Worm (Caenorhabditis elegans) whole organism, L4 larva: ENCODE results near the gene C49F8.14.

Source experiments
- D1046.2 ChIP-seq: fragments of 200-800 bp; sonication (Bioruptor generic); IDR thresholded peaks from 2 replicates; pipeline ENCODE4 v1.3.6; 2022; ENCODE audit warnings: missing genetic modification characterization, missing compliant biosample characterization
- F10B5.3 ChIP-seq: sonication (generic microtip); optimal IDR thresholded peaks from 2 replicates; lab custom pipeline; 2016; ENCODE audit warnings: mild to moderate bottlenecking, missing genetic modification characterization, missing compliant biosample characterization
- F44E2.7 ChIP-seq: fragments of 200-800 bp; sonication (Bioruptor generic); IDR thresholded peaks from 2 replicates; pipeline ENCODE4 v2.1.2; 2022; ENCODE audit warnings: missing genetic modification characterization, missing compliant biosample characterization
- Y75B8A.6 ChIP-seq: fragments of 200-800 bp; sonication (Bioruptor generic); IDR thresholded peaks from 2 replicates; pipeline ENCODE4 v1.3.6; 2022; ENCODE audit warnings: missing genetic modification reagents, missing genetic modification characterization, missing compliant biosample characterization
- ZK546.5 ChIP-seq, 2 experiments: sonication (generic microtip); optimal IDR thresholded peaks; 2 replicates each; lab custom pipeline; 2017; ENCODE audit warnings: missing biosample characterization in 2 of 2, missing genetic modification characterization in 2 of 2
- aha-1 ChIP-seq: fragments of 150-350 bp; peaks from one replicate; lab custom pipeline; 2014; ENCODE audit warnings: missing biosample characterization, missing genetic modification characterization
- aly-2 ChIP-seq: sonication (generic microtip); optimal IDR thresholded peaks from 2 replicates; lab custom pipeline; 2018; ENCODE audit warnings: missing biosample characterization, missing genetic modification characterization
- ama-1 ChIP-seq: fragments of 150-350 bp; optimal IDR thresholded peaks from 2 replicates; lab custom pipeline; 2014; ENCODE audit warnings: inconsistent platforms, mixed read lengths
- arid-1 ChIP-seq: fragments of 200-800 bp; sonication (Bioruptor generic); conservative IDR thresholded peaks from 2 replicates; pipeline ENCODE4 v1.3.6; 2022; ENCODE audit warnings: missing genetic modification reagents, missing genetic modification characterization, missing compliant biosample characterization
- attf-4 ChIP-seq: sonication (generic microtip); optimal IDR thresholded peaks from 3 replicates; lab custom pipeline; 2017; ENCODE audit warnings: missing biosample characterization, missing genetic modification characterization
- ceh-82 ChIP-seq: sonication (generic microtip); optimal IDR thresholded peaks from 2 replicates; lab custom pipeline; 2017; ENCODE audit warnings: missing biosample characterization, missing genetic modification characterization
- daf-12 ChIP-seq: fragments of 150-350 bp; optimal IDR thresholded peaks from 2 replicates; lab custom pipeline; 2014; ENCODE audit warnings: missing biosample characterization, missing genetic modification reagents, missing genetic modification characterization
- daf-16 ChIP-seq, 3 experiments: sonication (generic microtip); optimal IDR thresholded peaks; 2 replicates each; lab custom pipeline; 2016 to 2017; ENCODE audit warnings: missing genetic modification characterization in 3 of 3, missing genetic modification reagents in 3 of 3, mild to moderate bottlenecking in 2 of 3, missing compliant biosample characterization in 2 of 3, missing biosample characterization in 1 of 3, moderate library complexity in 1 of 3
- dmd-6 ChIP-seq: fragments of 200-800 bp; sonication (Bioruptor generic); IDR thresholded peaks from 2 replicates; pipeline ENCODE4 v1.3.6; 2022; ENCODE audit warnings: missing genetic modification reagents, missing genetic modification characterization, missing compliant biosample characterization
- dmd-8 ChIP-seq: fragments of 200-800 bp; sonication (Bioruptor generic); IDR thresholded peaks from 2 replicates; pipeline ENCODE4 v1.3.6; 2022; ENCODE audit warnings: missing genetic modification characterization, missing compliant biosample characterization
- dmd-9 ChIP-seq: fragments of 200-800 bp; sonication (Bioruptor generic); IDR thresholded peaks from 2 replicates; pipeline ENCODE4 v1.3.6; 2022; ENCODE audit warnings: missing genetic modification reagents, missing genetic modification characterization, missing compliant biosample characterization
- fkh-10 ChIP-seq: fragments of 150-350 bp; optimal IDR thresholded peaks from 2 replicates; lab custom pipeline; 2014; ENCODE audit warnings: missing biosample characterization, missing genetic modification reagents, missing genetic modification characterization
- hif-1 ChIP-seq, 2 experiments: sonication (generic microtip); optimal IDR thresholded peaks; 2 replicates each; lab custom pipeline; 2016 to 2017; ENCODE audit warnings: missing compliant biosample characterization in 2 of 2, missing genetic modification characterization in 2 of 2, missing genetic modification reagents in 2 of 2, missing genotype in 2 of 2, mild to moderate bottlenecking in 1 of 2
- hlh-11 ChIP-seq: fragments of 200-800 bp; sonication (Bioruptor generic); optimal IDR thresholded peaks from 2 replicates; lab custom pipeline; 2018; ENCODE audit warnings: mild to moderate bottlenecking, missing genetic modification characterization, missing compliant biosample characterization
- hlh-30 ChIP-seq: sonication (generic microtip); optimal IDR thresholded peaks from 2 replicates; lab custom pipeline; 2017; ENCODE audit warnings: antibody characterized with exemption, mild to moderate bottlenecking, missing genetic modification characterization, missing compliant biosample characterization; ENCODE audit not compliant: insufficient read depth
- hmg-1.1 ChIP-seq: fragments of 200-800 bp; sonication (Bioruptor generic); IDR thresholded peaks from 2 replicates; pipeline ENCODE4 v1.3.6; 2022; ENCODE audit warnings: missing genetic modification reagents, missing genetic modification characterization, missing compliant biosample characterization
- jun-1 ChIP-seq: fragments of 150-350 bp; optimal IDR thresholded peaks from 2 replicates; lab custom pipeline; 2014; ENCODE audit warnings: missing biosample characterization, missing genetic modification reagents, missing genetic modification characterization
- lim-7 ChIP-seq: fragments of 200-800 bp; sonication (Bioruptor generic); IDR thresholded peaks from 2 replicates; pipeline ENCODE4 v1.3.6; 2022; ENCODE audit warnings: missing genetic modification characterization, missing compliant biosample characterization
- lin-15B ChIP-seq: fragments of 150-350 bp; sonication (generic microtip); optimal IDR thresholded peaks from 3 replicates; lab custom pipeline; 2014; ENCODE audit warnings: missing biosample characterization, missing genetic modification characterization
- lin-38 ChIP-seq: fragments of 200-800 bp; sonication (Bioruptor generic); IDR thresholded peaks from 2 replicates; pipeline ENCODE4 v1.3.6; 2022; ENCODE audit warnings: missing genetic modification reagents, missing genetic modification characterization, missing compliant biosample characterization
- lsy-2 ChIP-seq, 2 experiments: fragments of 150-350 bp in 1 of 2; sonication (generic microtip) in 1 of 2; optimal IDR thresholded peaks; 2 replicates each; lab custom pipeline; 2014 to 2017; ENCODE audit warnings: missing biosample characterization in 2 of 2, missing genetic modification characterization in 2 of 2
- mdl-1 ChIP-seq, 2 experiments: fragments of 150-350 bp in 1 of 2; sonication (generic microtip) in 1 of 2; optimal IDR thresholded peaks; 2 replicates each; lab custom pipeline; 2014 to 2017; ENCODE audit warnings: missing biosample characterization in 2 of 2, missing genetic modification characterization in 2 of 2
- mep-1 ChIP-seq: fragments of 150-350 bp; sonication (generic microtip); optimal IDR thresholded peaks from 3 replicates; lab custom pipeline; 2014; ENCODE audit warnings: missing biosample characterization, missing genetic modification characterization
- mxl-2 ChIP-seq: fragments of 200-800 bp; sonication (Bioruptor generic); conservative IDR thresholded peaks from 2 replicates; pipeline ENCODE4 v1.3.6; 2022; ENCODE audit warnings: missing genetic modification reagents, missing genetic modification characterization, missing compliant biosample characterization
- mxl-3 ChIP-seq: fragments of 200-800 bp; sonication (Bioruptor generic); optimal IDR thresholded peaks from 2 replicates; lab custom pipeline; 2018; ENCODE audit warnings: mild to moderate bottlenecking, missing genetic modification characterization, missing compliant biosample characterization
- nhr-10 ChIP-seq: fragments of 150-350 bp; optimal IDR thresholded peaks from 2 replicates; lab custom pipeline; 2014; ENCODE audit warnings: missing biosample characterization, missing genetic modification characterization
- nhr-25 ChIP-seq: sonication (generic microtip); optimal IDR thresholded peaks from 2 replicates; lab custom pipeline; 2017; ENCODE audit warnings: missing genetic modification characterization, mild to moderate bottlenecking, missing compliant biosample characterization, antibody characterized with exemption, moderate library complexity, borderline replicate concordance; ENCODE audit not compliant: insufficient read depth
- nhr-41 ChIP-seq: fragments of 200-800 bp; sonication (Bioruptor generic); IDR thresholded peaks from 2 replicates; pipeline ENCODE4 v1.3.6; 2022; ENCODE audit warnings: missing genetic modification reagents, missing genetic modification characterization, missing compliant biosample characterization
- nhr-42 ChIP-seq: fragments of 200-800 bp; sonication (Bioruptor generic); IDR thresholded peaks from 2 replicates; pipeline ENCODE4 v1.3.6; 2022; ENCODE audit warnings: missing genetic modification characterization, missing compliant biosample characterization
- php-3 ChIP-seq: fragments of 200-800 bp; sonication (Bioruptor generic); IDR thresholded peaks from 2 replicates; pipeline ENCODE4 v1.3.6; 2022; ENCODE audit warnings: missing genetic modification reagents, missing genetic modification characterization, missing compliant biosample characterization
- pqm-1 ChIP-seq: sonication (generic microtip); optimal IDR thresholded peaks from 2 replicates; lab custom pipeline; 2017; ENCODE audit warnings: missing biosample characterization, missing genetic modification characterization
- sdz-12 ChIP-seq: fragments of 200-800 bp; sonication (Bioruptor generic); optimal IDR thresholded peaks from 2 replicates; lab custom pipeline; 2018; ENCODE audit warnings: mild to moderate bottlenecking, missing genetic modification characterization, missing compliant biosample characterization
- snpc-4 ChIP-seq: fragments of 150-350 bp; optimal IDR thresholded peaks from 2 replicates; lab custom pipeline; 2014; ENCODE audit warnings: missing biosample characterization, missing genetic modification characterization
- spr-1 ChIP-seq: sonication (generic microtip); optimal IDR thresholded peaks from 2 replicates; lab custom pipeline; 2016; ENCODE audit warnings: mild to moderate bottlenecking, missing genetic modification characterization, missing compliant biosample characterization
- unc-62 ChIP-seq, 3 experiments: fragments of 150-350 bp in 1 of 3; sonication (generic microtip); optimal IDR thresholded peaks in 2 of 3; peaks in 1 of 3; 1 replicate in 1 of 3; 2 replicates in 2 of 3; lab custom pipeline; 2014 to 2017; ENCODE audit warnings: missing biosample characterization in 3 of 3, missing genetic modification characterization in 3 of 3, missing genetic modification reagents in 3 of 3, missing genotype in 1 of 3
- ztf-11 ChIP-seq: fragments of 150-350 bp; optimal IDR thresholded peaks from 2 replicates; lab custom pipeline; 2014; ENCODE audit warnings: missing biosample characterization, missing genetic modification characterization

Gene C49F8.14

ce11 chrX:13387497-13387953 lies 10.8 kb upstream of the C49F8.14 start, which contains the start of gene C49F8.3:
C49F8.3 (minus strand) TSS chrX:13387547.
- TF ChIP-seq nhr-10 (tag; lab: Kevin White, UChicago) = no peak
- no peak for TF ChIP-seq pqm-1 (tag; lab: Kevin White, UChicago)
- no peak for TF ChIP-seq D1046.2 (GFP tag; lab: Robert Waterston, UW)
- TF ChIP-seq fkh-10 (GFP tag; lab: Kevin White, UChicago) = no peak
- TF ChIP-seq hmg-1.1 (GFP tag; lab: Robert Waterston, UW) = no peak
- no peak for TF ChIP-seq nhr-41 (GFP tag; lab: Robert Waterston, UW)
- no peak for TF ChIP-seq hlh-30 (tag; lab: Kevin White, UChicago)
- no peak for TF ChIP-seq F10B5.3 (tag; lab: Kevin White, UChicago)
- TF ChIP-seq nhr-42 (GFP tag; lab: Robert Waterston, UW) = no peak
- TF ChIP-seq nhr-25 (tag; lab: Kevin White, UChicago) = peak; percentile 1
- no peak for TF ChIP-seq aha-1 (tag; lab: Kevin White, UChicago)
- peak in 1 of 2 experiments; percentile 11 for TF ChIP-seq unc-62 (GFP tag; optimal IDR thresholded peaks at IDR 0.05 in 1 of 2; lab: Kevin White, UChicago)
- no peak for TF ChIP-seq unc-62 (tag; optimal IDR thresholded peaks at IDR 0.05; lab: Kevin White, UChicago)

DNA sequence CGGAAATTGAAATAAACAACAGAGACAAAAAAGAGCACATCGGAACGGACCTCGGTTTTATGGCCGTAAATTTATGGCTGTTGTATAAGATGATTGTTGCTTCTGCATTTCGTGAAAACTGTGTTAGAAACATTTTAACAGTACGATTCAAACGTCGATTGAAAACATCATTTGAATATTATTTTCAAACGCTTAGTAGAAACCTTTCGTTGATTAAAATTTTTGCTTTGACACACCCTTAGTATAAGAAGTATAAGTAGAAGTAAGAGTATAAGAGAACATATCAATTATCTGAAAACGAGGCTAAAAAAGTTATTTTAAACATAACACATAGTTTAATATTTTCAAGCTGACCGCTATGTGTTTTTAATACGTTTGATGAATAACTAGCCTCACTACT lies 8.0 kb upstream of the C49F8.14 start:
- TF ChIP-seq dmd-6 (GFP tag; lab: Robert Waterston, UW) (no peak), snpc-4 (no peak), jun-1 (tag; lab: Kevin White, UChicago) (no peak), unc-62 (GFP tag; optimal IDR thresholded peaks at IDR 0.05 in 1 of 2; lab: Kevin White, UChicago) (peak in 1 of 2 experiments; percentile 94), unc-62 (tag; optimal IDR thresholded peaks at IDR 0.05; lab: Kevin White, UChicago) (no peak), F44E2.7 (no peak)
- TF ChIP-seq, all 104 proteins: peak for 1

DNA sequence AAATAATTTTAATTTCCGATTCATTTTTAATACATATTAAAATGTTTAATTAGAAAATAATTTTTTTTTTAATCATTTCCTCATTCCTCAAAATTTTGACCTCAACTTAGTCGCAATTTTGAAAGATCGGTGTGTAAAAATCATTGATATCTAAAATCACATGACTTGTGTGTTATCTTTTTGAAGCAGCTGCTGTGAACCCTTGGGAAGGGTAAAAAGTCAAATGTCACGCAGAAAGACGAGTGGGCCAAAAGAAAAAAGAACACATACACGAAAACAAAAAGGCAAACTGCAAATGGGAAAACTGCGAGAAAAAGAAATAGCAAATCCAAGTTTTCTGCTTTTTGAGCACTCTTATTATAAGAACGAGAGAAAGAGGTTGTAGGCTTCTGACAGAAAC lies 6.5 kb upstream of the C49F8.14 start:
- TF ChIP-seq ama-1 (lab: Kevin White, UChicago) = no peak
- no peak for TF ChIP-seq sdz-12 (GFP tag; lab: Kevin White, UChicago)
- no peak for TF ChIP-seq spr-1 (tag; lab: Kevin White, UChicago)
- no peak for TF ChIP-seq ztf-11 (tag; lab: Kevin White, UChicago)
- peak in 1 of 2 experiments; percentile 12 for TF ChIP-seq daf-16 (GFP tag; optimal IDR thresholded peaks at IDR 0.05; lab: Kevin White, UChicago)
- no peak for TF ChIP-seq daf-16 (tag; optimal IDR thresholded peaks at IDR 0.05; lab: Kevin White, UChicago)
- TF ChIP-seq lsy-2 (tag; optimal IDR thresholded peaks at IDR 0.05; lab: Kevin White, UChicago) = peak in 1 of 2 experiments; percentile 38
- TF ChIP-seq nhr-10 (tag; lab: Kevin White, UChicago) = no peak
- TF ChIP-seq mep-1 = no peak
- TF ChIP-seq mxl-3 = no peak
- no peak for TF ChIP-seq dmd-9
- TF ChIP-seq hlh-30 (tag; lab: Kevin White, UChicago) = peak; percentile 81
- no peak for TF ChIP-seq lin-15B (tag; lab: Kevin White, UChicago)
- no peak for TF ChIP-seq hlh-11 (tag; lab: Kevin White, UChicago)
- no peak for TF ChIP-seq ceh-82 (tag; lab: Kevin White, UChicago)
- TF ChIP-seq hif-1 (tag; optimal IDR thresholded peaks at IDR 0.05; lab: Kevin White, UChicago) = peak in 1 of 2 experiments; percentile 42
- TF ChIP-seq lin-38 = no peak
- TF ChIP-seq unc-62 (GFP tag; optimal IDR thresholded peaks at IDR 0.05 in 1 of 2; lab: Kevin White, UChicago) = peak in 1 of 2 experiments; percentile 22
- no peak for TF ChIP-seq unc-62 (tag; optimal IDR thresholded peaks at IDR 0.05; lab: Kevin White, UChicago)
- TF ChIP-seq daf-12 (tag; lab: Kevin White, UChicago) = no peak
- TF ChIP-seq, all 104 proteins: peak for 5

ce11 chrX:13380988-13381742 lies 4.4 kb upstream of the C49F8.14 start:
- TF ChIP-seq lim-7 (GFP tag; lab: Robert Waterston, UW) (no peak), Y75B8A.6 (GFP tag; lab: Robert Waterston, UW) (no peak), dmd-6 (GFP tag; lab: Robert Waterston, UW) (no peak), nhr-10 (tag; lab: Kevin White, UChicago) (no peak), php-3 (no peak), sdz-12 (GFP tag; lab: Kevin White, UChicago) (no peak), unc-62 (GFP tag; optimal IDR thresholded peaks at IDR 0.05 in 1 of 2; lab: Kevin White, UChicago) (peak in 1 of 2 experiments; percentile 29), unc-62 (tag; optimal IDR thresholded peaks at IDR 0.05; lab: Kevin White, UChicago) (no peak), dmd-8 (GFP tag; lab: Robert Waterston, UW) (no peak), arid-1 (GFP tag; lab: Robert Waterston, UW) (no peak), mdl-1 (tag; optimal IDR thresholded peaks at IDR 0.05; lab: Kevin White, UChicago) (no peak), attf-4 (tag; lab: Kevin White, UChicago) (no peak), aly-2 (tag; lab: Kevin White, UChicago) (no peak), hlh-11 (tag; lab: Kevin White, UChicago) (no peak), ZK546.5 (tag; optimal IDR thresholded peaks at IDR 0.05; lab: Kevin White, UChicago) (no peak), mxl-2 (GFP tag; lab: Robert Waterston, UW) (no peak), hlh-30 (tag; lab: Kevin White, UChicago) (peak; percentile 0), ama-1 (lab: Kevin White, UChicago) (no peak), hif-1 (tag; optimal IDR thresholded peaks at IDR 0.05; lab: Kevin White, UChicago) (no peak)
